Fruit fly (Drosophila melanogaster) whole organism, embryonic: ENCODE results near the gene CG14005.

Experiments used
- Atf6 ChIP-seq: fragments of 200-800 bp; sonication (Bioruptor generic); IDR thresholded peaks from 2 replicates; pipeline ENCODE4 v1.3.6; 2022; ENCODE audit warnings: missing biosample characterization, missing genetic modification characterization
- Awh ChIP-seq: fragments of 200-800 bp; sonication (Bioruptor generic); IDR thresholded peaks from 2 replicates; pipeline ENCODE4, ENCODE4 v1.3.6; 2022; ENCODE audit warnings: missing biosample characterization, missing genetic modification characterization
- B-H2 ChIP-seq: fragments of 200-800 bp; sonication (Bioruptor generic); optimal IDR thresholded peaks from 2 replicates; lab custom pipeline; 2018; ENCODE audit warnings: missing biosample characterization, mild to moderate bottlenecking, missing genetic modification characterization
- Bdp1 ChIP-seq: fragments of 200-800 bp; sonication (Bioruptor generic); optimal IDR thresholded peaks from 3 replicates; lab custom pipeline; 2016; ENCODE audit warnings: missing biosample characterization, missing genetic modification characterization
- Bgb ChIP-seq: fragments of 200-800 bp; sonication (Bioruptor generic); IDR thresholded peaks from 2 replicates; pipeline ENCODE4 v1.3.6; 2022; ENCODE audit warnings: missing biosample characterization, missing genetic modification characterization; ENCODE audit not compliant: partially characterized antibody
- C15 ChIP-seq: fragments of 200-800 bp; sonication (Bioruptor generic); IDR thresholded peaks from 3 replicates; pipeline ENCODE4 v1.3.6; 2022; ENCODE audit warnings: missing biosample characterization, missing genetic modification characterization
- CG1024 ChIP-seq: fragments of 200-800 bp; sonication (Bioruptor generic); IDR thresholded peaks from 2 replicates; pipeline ENCODE4 v1.3.6; 2022; ENCODE audit warnings: missing biosample characterization, missing genetic modification characterization
- CG12219 ChIP-seq: fragments of 200-800 bp; sonication (Bioruptor generic); optimal IDR thresholded peaks from 3 replicates; lab custom pipeline; 2018; ENCODE audit warnings: missing biosample characterization, mild to moderate bottlenecking, missing genetic modification characterization
- CG12769 ChIP-seq: fragments of 200-800 bp; sonication (Bioruptor generic); optimal IDR thresholded peaks from 2 replicates; lab custom pipeline; 2019; ENCODE audit warnings: missing biosample characterization, mild to moderate bottlenecking, missing genetic modification characterization, moderate library complexity
- CG13287 ChIP-seq: fragments of 200-800 bp; sonication (Bioruptor generic); IDR thresholded peaks from 2 replicates; pipeline ENCODE4 v1.3.6; 2022; ENCODE audit warnings: missing biosample characterization, missing genetic modification characterization; ENCODE audit not compliant: partially characterized antibody
- CG2120 ChIP-seq: fragments of 200-800 bp; sonication (Bioruptor generic); optimal IDR thresholded peaks from 3 replicates; lab custom pipeline; 2016; ENCODE audit warnings: missing biosample characterization, missing genetic modification characterization
- CG3163 ChIP-seq: fragments of 200-800 bp; sonication (Bioruptor generic); optimal IDR thresholded peaks from 3 replicates; lab custom pipeline; 2016; ENCODE audit warnings: missing biosample characterization, missing genetic modification characterization
- CG33213 ChIP-seq: fragments of 200-800 bp; sonication (Bioruptor generic); optimal IDR thresholded peaks from 3 replicates; lab custom pipeline; 2016; ENCODE audit warnings: missing biosample characterization, missing genetic modification characterization
- CG34422 ChIP-seq: fragments of 200-800 bp; sonication (Bioruptor generic); IDR thresholded peaks from 3 replicates; pipeline ENCODE4 v1.3.6; 2022; ENCODE audit warnings: missing biosample characterization, missing genetic modification characterization
- CG3847 ChIP-seq: fragments of 200-800 bp; sonication (Bioruptor generic); IDR thresholded peaks from 2 replicates; pipeline ENCODE4 v1.3.6; 2022; ENCODE audit warnings: missing biosample characterization, missing genetic modification characterization
- CG42726 ChIP-seq: fragments of 200-800 bp; sonication (Bioruptor generic); IDR thresholded peaks from 2 replicates; pipeline ENCODE4 v1.3.6; 2022; ENCODE audit warnings: missing biosample characterization, missing genetic modification characterization; ENCODE audit not compliant: partially characterized antibody
- CG6254 ChIP-seq: fragments of 200-800 bp; sonication (Bioruptor generic); optimal IDR thresholded peaks from 3 replicates; lab custom pipeline; 2017; ENCODE audit warnings: mild to moderate bottlenecking, missing biosample characterization, missing genetic modification reagents, missing genetic modification characterization
- CG6654 ChIP-seq: fragments of 200-800 bp; sonication (Bioruptor generic); optimal IDR thresholded peaks from 2 replicates; lab custom pipeline; 2017; ENCODE audit warnings: missing biosample characterization, mild to moderate bottlenecking, missing genetic modification characterization
- CG7357 ChIP-seq: fragments of 200-800 bp; sonication (Bioruptor generic); IDR thresholded peaks from 3 replicates; pipeline ENCODE4 v1.3.6; 2022; ENCODE audit warnings: missing biosample characterization, missing genetic modification characterization
- CG7987 ChIP-seq: fragments of 200-800 bp; sonication (Bioruptor generic); optimal IDR thresholded peaks from 2 replicates; lab custom pipeline; 2018; ENCODE audit warnings: missing biosample characterization, mild to moderate bottlenecking, missing genetic modification characterization, moderate library complexity
- CG8765 ChIP-seq: fragments of 200-800 bp; sonication (Bioruptor generic); IDR thresholded peaks from 2 replicates; pipeline ENCODE4 v1.3.6; 2022; ENCODE audit warnings: missing biosample characterization, missing genetic modification characterization
- D19B ChIP-seq: fragments of 200-800 bp; sonication (Bioruptor generic); optimal IDR thresholded peaks from 2 replicates; lab custom pipeline; 2017; ENCODE audit warnings: missing biosample characterization, mild to moderate bottlenecking, missing genetic modification characterization
- Dek ChIP-seq: fragments of 200-800 bp; sonication (Bioruptor generic); optimal IDR thresholded peaks from 3 replicates; lab custom pipeline; 2019; ENCODE audit warnings: missing biosample characterization, mild to moderate bottlenecking, missing genetic modification characterization, moderate library complexity
- HHEX ChIP-seq: fragments of 200-800 bp; sonication (Bioruptor generic); optimal IDR thresholded peaks from 3 replicates; lab custom pipeline; 2017; ENCODE audit warnings: missing biosample characterization, mild to moderate bottlenecking, missing genetic modification characterization, missing genetic modification reagents
- HmgD ChIP-seq: fragments of 200-800 bp; sonication (Bioruptor generic); optimal IDR thresholded peaks from 3 replicates; lab custom pipeline; 2016; ENCODE audit warnings: missing biosample characterization, missing genetic modification characterization
- Hr3 ChIP-seq: fragments of 200-800 bp; sonication (Bioruptor generic); optimal IDR thresholded peaks from 3 replicates; lab custom pipeline; 2016; ENCODE audit warnings: missing biosample characterization, missing genetic modification characterization
- Hsf ChIP-seq: fragments of 200-800 bp; sonication (Bioruptor generic); optimal IDR thresholded peaks from 3 replicates; lab custom pipeline; 2016; ENCODE audit warnings: missing biosample characterization, missing genetic modification characterization
- Lim3 ChIP-seq: fragments of 200-800 bp; sonication (Bioruptor generic); IDR thresholded peaks from 2 replicates; pipeline ENCODE4 v1.3.6; 2022; ENCODE audit warnings: missing biosample characterization, missing genetic modification characterization
- Med ChIP-seq: fragments of 200-800 bp; sonication (Bioruptor generic); peaks from one replicate; lab custom pipeline; 2016; ENCODE audit warnings: missing biosample characterization, missing genetic modification characterization, mild to moderate bottlenecking, inconsistent platforms, moderate library complexity
- Pdp1 ChIP-seq, 2 experiments: fragments of 200-800 bp; sonication (Bioruptor generic); optimal IDR thresholded peaks; 3 replicates each; lab custom pipeline; 2016; ENCODE audit warnings: missing biosample characterization in 2 of 2, missing genetic modification characterization in 2 of 2, mild to moderate bottlenecking in 1 of 2, moderate library complexity in 1 of 2
- Sox102F ChIP-seq: fragments of 200-800 bp; sonication (Bioruptor generic); optimal IDR thresholded peaks from 2 replicates; lab custom pipeline; 2018; ENCODE audit warnings: missing biosample characterization, mild to moderate bottlenecking, missing genetic modification characterization, moderate library complexity
- Sry-β ChIP-seq: fragments of 200-800 bp; sonication (Bioruptor generic); optimal IDR thresholded peaks from 2 replicates; lab custom pipeline; 2018; ENCODE audit warnings: missing biosample characterization, mild to moderate bottlenecking, missing genetic modification characterization, moderate library complexity
- Tbp ChIP-seq: fragments of >200 bp; optimal IDR thresholded peaks from 2 replicates; lab custom pipeline; 2018; ENCODE audit warnings: missing biosample characterization, missing genetic modification characterization
- Xrp1 ChIP-seq: fragments of 200-800 bp; sonication (Bioruptor generic); IDR thresholded peaks from 2 replicates; pipeline ENCODE4 v1.3.6; 2022; ENCODE audit warnings: missing biosample characterization, missing genetic modification characterization
- abd-A ChIP-seq: fragments of 200-800 bp; sonication (Bioruptor generic); optimal IDR thresholded peaks from 3 replicates; lab custom pipeline; 2019; ENCODE audit warnings: missing biosample characterization, mild to moderate bottlenecking, missing genetic modification characterization, moderate library complexity
- amos ChIP-seq: fragments of 200-800 bp; sonication (Bioruptor generic); IDR thresholded peaks from 2 replicates; pipeline ENCODE4 v1.3.6; 2022; ENCODE audit warnings: missing biosample characterization, missing genetic modification characterization; ENCODE audit not compliant: partially characterized antibody
- bbx ChIP-seq: fragments of 200-800 bp; sonication (Bioruptor generic); IDR thresholded peaks from 2 replicates; pipeline ENCODE4 v1.3.6; 2022; ENCODE audit warnings: missing biosample characterization, missing genetic modification characterization; ENCODE audit not compliant: partially characterized antibody
- ci ChIP-seq: fragments of 200-800 bp; sonication (Bioruptor generic); IDR thresholded peaks from 3 replicates; pipeline ENCODE4 v1.3.6; 2022; ENCODE audit warnings: missing biosample characterization, missing genetic modification characterization
- dimm ChIP-seq: fragments of 200-800 bp; sonication (Bioruptor generic); IDR thresholded peaks from 2 replicates; pipeline ENCODE4 v1.3.6; 2022; ENCODE audit warnings: missing biosample characterization, missing genetic modification characterization
- ems ChIP-seq: fragments of 200-800 bp; sonication (Bioruptor generic); optimal IDR thresholded peaks from 3 replicates; lab custom pipeline; 2016; ENCODE audit warnings: missing biosample characterization, missing genetic modification characterization
- eve ChIP-seq, 2 experiments: fragments of >200 bp; optimal IDR thresholded peaks; 2 replicates each; lab custom pipeline; 2017; ENCODE audit warnings: missing biosample characterization in 2 of 2, missing genetic modification characterization in 2 of 2
- hkb ChIP-seq, 2 experiments: fragments of 200-800 bp in 1 of 2; fragments of >200 bp in 1 of 2; sonication (Bioruptor generic) in 1 of 2; IDR thresholded peaks in 1 of 2; optimal IDR thresholded peaks in 1 of 2; 2 replicates each; pipeline versions ENCODE4 v1.3.6 to Lab custom; 2017 to 2022; ENCODE audit warnings: missing biosample characterization in 1 of 2, missing genetic modification characterization in 1 of 2
- insv ChIP-seq, 2 experiments: fragments of 200-800 bp; sonication (Bioruptor generic); optimal IDR thresholded peaks; 3 replicates each; lab custom pipeline; 2016 to 2018; ENCODE audit warnings: missing biosample characterization in 2 of 2, missing genetic modification characterization in 2 of 2
- lola ChIP-seq, 3 experiments: fragments of >200 bp in 2 of 3; fragments of 200-800 bp in 1 of 3; sonication (Bioruptor generic) in 1 of 3; optimal IDR thresholded peaks; 2 replicates each; lab custom pipeline; 2017 to 2019; ENCODE audit warnings: missing biosample characterization in 3 of 3, missing genetic modification characterization in 3 of 3, mild to moderate bottlenecking in 1 of 3, moderate library complexity in 1 of 3
- nerfin-2 ChIP-seq: fragments of 200-800 bp; sonication (Bioruptor generic); IDR thresholded peaks from 2 replicates; pipeline ENCODE4 v1.3.6; 2022; ENCODE audit warnings: missing biosample characterization, missing genetic modification characterization; ENCODE audit not compliant: partially characterized antibody
- pho ChIP-seq: fragments of 200-800 bp; sonication (Bioruptor generic); optimal IDR thresholded peaks from 2 replicates; lab custom pipeline; 2016; ENCODE audit warnings: missing biosample characterization, missing genetic modification characterization
- pita ChIP-seq: fragments of 200-800 bp; sonication (Bioruptor generic); optimal IDR thresholded peaks from 2 replicates; lab custom pipeline; 2017; ENCODE audit warnings: missing biosample characterization, mild to moderate bottlenecking, missing genetic modification characterization
- sens ChIP-seq: fragments of 200-800 bp; sonication (Bioruptor generic); peaks from one replicate; lab custom pipeline; 2016; ENCODE audit warnings: missing biosample characterization, missing genetic modification characterization
- sr ChIP-seq: fragments of 200-800 bp; sonication (Bioruptor generic); IDR thresholded peaks from 3 replicates; pipeline ENCODE4 v1.3.6; 2022; ENCODE audit warnings: missing biosample characterization, missing genetic modification characterization
- zen2 ChIP-seq: fragments of 200-800 bp; sonication (Bioruptor generic); IDR thresholded peaks from 3 replicates; pipeline ENCODE4 v1.3.6; 2022; ENCODE audit warnings: missing biosample characterization, missing genetic modification characterization; ENCODE audit not compliant: partially characterized antibody

CG14005 gene

DNA sequence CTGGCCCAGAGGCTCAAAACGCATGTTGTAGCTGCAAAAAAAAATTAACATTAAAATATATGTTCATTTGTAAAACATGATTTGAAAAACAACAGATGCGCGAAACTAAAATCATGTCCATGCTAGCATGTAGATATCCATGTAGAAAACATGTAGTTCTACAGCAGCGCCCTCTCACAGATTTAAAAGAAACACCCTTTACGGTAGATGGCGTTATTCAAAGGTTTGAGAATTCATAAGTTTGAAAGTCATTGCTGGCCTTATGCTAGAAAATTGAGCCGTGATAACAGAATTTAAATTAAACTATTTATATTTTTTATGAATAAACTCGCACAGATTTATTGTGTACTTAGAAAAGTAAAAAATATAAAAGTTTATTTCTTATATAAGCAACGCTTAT lies 30.6 kb downstream of the CG14005 start (continued):
- TF ChIP-seq Dek (tag; lab: Kevin White, UChicago) = peak; percentile 49
- peak; percentile 86 for TF ChIP-seq Med (GFP tag; lab: Kevin White, UChicago)
- TF ChIP-seq CG3847 (GFP tag; lab: Robert Waterston, UW) = peak; percentile 53; the same call in 1 of the 2 replicates
- no peak for TF ChIP-seq CG7357
- TF ChIP-seq HHEX = no peak
- peak; percentile 8 for TF ChIP-seq Hr3
- TF ChIP-seq Hsf = peak; percentile 20
- TF ChIP-seq CG13287 = peak; percentile 45; the same call in 1 of the 2 replicates
- no peak for TF ChIP-seq CG33213
- 0 out of 2 replicates have a peak, but pooled peaks have one; percentile 4 for TF ChIP-seq CG1024
- peak; percentile 4 to 40 for TF ChIP-seq Pdp1 (GFP tag; optimal IDR thresholded peaks at IDR 0.05; lab: Kevin White, UChicago)
- peak; percentile 35 for TF ChIP-seq Sox102F (GFP tag; lab: Kevin White, UChicago)
- no peak for TF ChIP-seq C15 (GFP tag; lab: Robert Waterston, UW)
- TF ChIP-seq pita = peak; percentile 20
- peak; percentile 65 for TF ChIP-seq HmgD
- no peak for TF ChIP-seq CG6254 (GFP tag; lab: Kevin White, UChicago)
- peak; percentile 26 for TF ChIP-seq sens (GFP tag; lab: Kevin White, UChicago)
- TF ChIP-seq amos (GFP tag; lab: Robert Waterston, UW) = peak; percentile 82
- TF ChIP-seq Atf6 (GFP tag; lab: Robert Waterston, UW) = 0 out of 2 replicates have a peak, but pooled peaks have one; percentile 18
- TF ChIP-seq B-H2 (GFP tag; lab: Kevin White, UChicago) = peak; percentile 31
- no peak for TF ChIP-seq Tbp
- no peak for TF ChIP-seq sr (GFP tag; lab: Robert Waterston, UW)
- no peak for TF ChIP-seq abd-A (tag; lab: Kevin White, UChicago)
- TF ChIP-seq nerfin-2 = peak; percentile 55; the same call in 1 of the 2 replicates
- TF ChIP-seq Awh (GFP tag; lab: Robert Waterston, UW) = no peak
- no peak for TF ChIP-seq zen2 (GFP tag; lab: Robert Waterston, UW)
- peak; percentile 50 for TF ChIP-seq bbx (GFP tag; lab: Robert Waterston, UW)
- TF ChIP-seq Lim3 = no peak
- no peak for TF ChIP-seq CG7987 (GFP tag; lab: Kevin White, UChicago)
- no peak for TF ChIP-seq ems (GFP tag; lab: Kevin White, UChicago)
- TF ChIP-seq CG12219 = no peak
- TF ChIP-seq CG6654 (GFP tag; lab: Kevin White, UChicago) = peak; percentile 100
- TF ChIP-seq CG42726 = peak; percentile 92
- no peak for TF ChIP-seq D19B
- peak; percentile 29 for TF ChIP-seq CG2120 (GFP tag; lab: Kevin White, UChicago)
- TF ChIP-seq CG8765 = peak; percentile 21; the same call in 1 of the 2 replicates
- TF ChIP-seq Xrp1 (GFP tag; lab: Robert Waterston, UW) = peak; percentile 27; the same call in 1 of the 2 replicates
- TF ChIP-seq insv (GFP tag; optimal IDR thresholded peaks at IDR 0.05; lab: Kevin White, UChicago) = no peak
- TF ChIP-seq eve (GFP tag; optimal IDR thresholded peaks at IDR 0.05; lab: Kevin White, UChicago) = no peak
- peak; percentile 65; the same call in 2 of the 3 replicates for TF ChIP-seq CG34422 (GFP tag; lab: Robert Waterston, UW)
- peak; percentile 10 for TF ChIP-seq hkb (optimal IDR thresholded peaks at IDR 0.05; lab: Kevin White, UChicago)
- no peak for TF ChIP-seq hkb (GFP tag; IDR thresholded peaks at IDR 0.05; lab: Robert Waterston, UW)
- TF ChIP-seq dimm (GFP tag; lab: Robert Waterston, UW) = no peak
- TF ChIP-seq CG12769 = peak; percentile 25
- TF ChIP-seq lola (GFP tag; optimal IDR thresholded peaks at IDR 0.05; lab: Kevin White, UChicago) = no peak
- TF ChIP-seq ci (GFP tag; lab: Robert Waterston, UW) = peak; percentile 23; the same call in 1 of the 3 replicates
- no peak for TF ChIP-seq CG3163 (GFP tag; lab: Kevin White, UChicago)
- TF ChIP-seq pho (GFP tag; lab: Kevin White, UChicago) = no peak
- TF ChIP-seq Bgb (GFP tag; lab: Robert Waterston, UW) = peak; percentile 89
- no peak for TF ChIP-seq Bdp1 (GFP tag; lab: Kevin White, UChicago)
- TF ChIP-seq Sry-β (GFP tag; lab: Kevin White, UChicago) = no peak
